Fruit fly (Drosophila melanogaster) Kc167 (cell line): Measurements from ENCODE around the gene Doa.

ENCODE experiments used
- Myc ChIP-seq: fragments of >200 bp; optimal IDR thresholded peaks from 2 replicates; lab custom pipeline; 2017; ENCODE audit warnings: missing external identifiers
- Sin3A ChIP-seq: fragments of >200 bp; optimal IDR thresholded peaks from 2 replicates; lab custom pipeline; 2018; ENCODE audit warnings: missing external identifiers
- h ChIP-seq: fragments of >200 bp; optimal IDR thresholded peaks from 3 replicates; lab custom pipeline; 2018; ENCODE audit warnings: missing external identifiers
- insv ChIP-seq: fragments of >200 bp; optimal IDR thresholded peaks from 3 replicates; lab custom pipeline; 2018; ENCODE audit warnings: missing external identifiers
- psq ChIP-seq: fragments of >200 bp; optimal IDR thresholded peaks from 2 replicates; lab custom pipeline; 2017; ENCODE audit warnings: missing external identifiers
- ttk ChIP-seq: sonication (Bioruptor generic); optimal IDR thresholded peaks from 2 replicates; lab custom pipeline; 2017; ENCODE audit warnings: missing external identifiers

Gene Doa

dm6 chr3R:28870364-28870763 is 17.5 kb upstream of the Doa start:
- TF ChIP-seq Sin3A (lab: Kevin White, UChicago) (no peak), Myc (lab: Kevin White, UChicago) (no peak), psq (lab: Kevin White, UChicago) (no peak), ttk (lab: Kevin White, UChicago) (no peak), h (lab: Kevin White, UChicago) (no peak), insv (lab: Kevin White, UChicago) (no peak)

- TF ChIP-seq ttk (lab: Kevin White, UChicago), result no peak
- TF ChIP-seq insv (lab: Kevin White, UChicago), result no peak
- TF ChIP-seq h (lab: Kevin White, UChicago), result no peak
- TF ChIP-seq psq (lab: Kevin White, UChicago), result no peak
- TF ChIP-seq Sin3A (lab: Kevin White, UChicago), result no peak
- TF ChIP-seq Myc (lab: Kevin White, UChicago), result no peak
Measured at dm6 chr3R:28872605-28873004, 15.3 kb upstream of the Doa start, which contains the start of gene Nepl17. Gene Nepl17 (plus strand): TSS chr3R:28872905.

dm6 chr3R:28875345-28875744 is 12.5 kb upstream of the Doa start, which contains the start of gene Nepl18:
Gene Nepl18 (plus strand): TSS chr3R:28875621.
- TF ChIP-seq psq (lab: Kevin White, UChicago) (no peak), ttk (lab: Kevin White, UChicago) (no peak), h (lab: Kevin White, UChicago) (no peak), insv (lab: Kevin White, UChicago) (no peak), Sin3A (lab: Kevin White, UChicago) (no peak), Myc (lab: Kevin White, UChicago) (no peak)

- TF ChIP-seq ttk (lab: Kevin White, UChicago), result no peak
Measured at dm6 chr3R:28880066-28880842, 7.6 kb upstream of the Doa start, which contains the start of the genes Nepl19 and Nepl20. Gene Nepl19 (minus strand): TSS chr3R:28880122. Gene Nepl20 (plus strand): TSS chr3R:28880792.

- TF ChIP-seq psq (lab: Kevin White, UChicago) (no peak), ttk (lab: Kevin White, UChicago) (no peak), Sin3A (lab: Kevin White, UChicago) (no peak), h (lab: Kevin White, UChicago) (no peak), insv (lab: Kevin White, UChicago) (no peak), Myc (lab: Kevin White, UChicago) (no peak)
Measured at dm6 chr3R:28883434-28883833, 4.4 kb upstream of the Doa start, which contains the start of gene Nepl21. Gene Nepl21 (plus strand): TSS chr3R:28883693.

dm6 chr3R:28886813-28887212 is 1.1 kb upstream of the Doa start:
- no peak for TF ChIP-seq Sin3A (lab: Kevin White, UChicago)
- no peak for TF ChIP-seq h (lab: Kevin White, UChicago)

- no peak for TF ChIP-seq Sin3A (lab: Kevin White, UChicago)
- TF ChIP-seq insv (lab: Kevin White, UChicago), result no peak
- no peak for TF ChIP-seq ttk (lab: Kevin White, UChicago)
- no peak for TF ChIP-seq h (lab: Kevin White, UChicago)
- no peak for TF ChIP-seq Myc (lab: Kevin White, UChicago)
- no peak for TF ChIP-seq psq (lab: Kevin White, UChicago)
Measured at dm6 chr3R:28888561-28889426, 921 bp downstream of the Doa start.

- no peak for TF ChIP-seq ttk (lab: Kevin White, UChicago)
- no peak for TF ChIP-seq psq (lab: Kevin White, UChicago)
Measured at dm6 chr3R:28889427-28889736, 1.5 kb downstream of the Doa start.

- no peak for TF ChIP-seq h (lab: Kevin White, UChicago)
- no peak for TF ChIP-seq insv (lab: Kevin White, UChicago)
- TF ChIP-seq Sin3A (lab: Kevin White, UChicago), result no peak
- TF ChIP-seq Myc (lab: Kevin White, UChicago), result no peak
- no peak for TF ChIP-seq ttk (lab: Kevin White, UChicago)
Measured at dm6 chr3R:28891513-28892097, 3.7 kb downstream of the Doa start.

dm6 chr3R:28895014-28895413 is 7.1 kb downstream of the Doa start:
- no peak for TF ChIP-seq psq (lab: Kevin White, UChicago)
- TF ChIP-seq Myc (lab: Kevin White, UChicago), result no peak

dm6 chr3R:28897891-28898290 is 10.0 kb downstream of the Doa start:
- TF ChIP-seq insv (lab: Kevin White, UChicago) (no peak), ttk (lab: Kevin White, UChicago) (no peak), psq (lab: Kevin White, UChicago) (no peak), h (lab: Kevin White, UChicago) (no peak), Myc (lab: Kevin White, UChicago) (no peak), Sin3A (lab: Kevin White, UChicago) (no peak)
